Fruit fly (Drosophila melanogaster) whole organism, wandering third instar larva: ENCODE measurements around the gene Prp4k.

Source experiments
- Abd-B ChIP-seq: fragments of >200 bp; optimal IDR thresholded peaks from 2 replicates; lab custom pipeline; 2017; ENCODE audit warnings: missing biosample characterization, missing genetic modification characterization
- CG32264 ChIP-seq: fragments of 200-800 bp; sonication (Bioruptor generic); optimal IDR thresholded peaks from 2 replicates; lab custom pipeline; 2016; ENCODE audit warnings: missing biosample characterization, missing genetic modification characterization
- CG9705 ChIP-seq: fragments of 200-800 bp; sonication (Bioruptor generic); optimal IDR thresholded peaks from 2 replicates; lab custom pipeline; 2018; ENCODE audit warnings: missing biosample characterization, mild to moderate bottlenecking, missing genetic modification characterization
- Dfd ChIP-seq: fragments of >200 bp; optimal IDR thresholded peaks from 2 replicates; lab custom pipeline; 2017; ENCODE audit warnings: missing biosample characterization, missing genetic modification characterization
- Dif ChIP-seq: fragments of 200-275, 200-300 bp; sonication (Bioruptor generic); optimal IDR thresholded peaks from 2 replicates; lab custom pipeline; 2018; ENCODE audit warnings: missing biosample characterization, missing genetic modification characterization; ENCODE audit not compliant: partially characterized antibody
- HLH106 ChIP-seq: fragments of 200-800 bp; optimal IDR thresholded peaks from 3 replicates; lab custom pipeline; 2019; ENCODE audit warnings: missing biosample characterization, mild to moderate bottlenecking, missing genetic modification characterization, moderate library complexity
- Hnf4 ChIP-seq: fragments of 200-800 bp; sonication (Bioruptor generic); optimal IDR thresholded peaks from 2 replicates; lab custom pipeline; 2016; ENCODE audit warnings: missing biosample characterization, mild to moderate bottlenecking, missing genetic modification characterization
- Hr78 ChIP-seq: fragments of >200 bp; optimal IDR thresholded peaks from 2 replicates; lab custom pipeline; 2017; ENCODE audit warnings: missing biosample characterization, missing genetic modification characterization
- Hr83 ChIP-seq: fragments of 200-300 bp; sonication (Bioruptor generic); optimal IDR thresholded peaks from 2 replicates; lab custom pipeline; 2016; ENCODE audit warnings: missing biosample characterization, mild to moderate bottlenecking, missing genetic modification characterization, moderate library complexity; ENCODE audit not compliant: poor library complexity, severe bottlenecking
- Rel ChIP-seq, 2 experiments: fragments of 200-800 bp; sonication (Bioruptor generic) in 1 of 2; optimal IDR thresholded peaks; 2 replicates in 1 of 2; 3 replicates in 1 of 2; lab custom pipeline; 2016 to 2019; ENCODE audit warnings: mild to moderate bottlenecking in 2 of 2, missing biosample characterization in 2 of 2, missing genetic modification characterization in 2 of 2, moderate library complexity in 1 of 2
- Sp1 ChIP-seq: fragments of 200-800 bp; sonication (Bioruptor generic); optimal IDR thresholded peaks from 3 replicates; lab custom pipeline; 2019; ENCODE audit warnings: missing biosample characterization, mild to moderate bottlenecking, missing genetic modification characterization, moderate library complexity
- Vsx2 ChIP-seq: fragments of 200-300, 225-300 bp; sonication (Bioruptor generic); optimal IDR thresholded peaks from 2 replicates; lab custom pipeline; 2018; ENCODE audit warnings: missing biosample characterization, missing genetic modification characterization; ENCODE audit not compliant: partially characterized antibody
- br ChIP-seq: fragments of 200-800 bp; sonication (Bioruptor generic); optimal IDR thresholded peaks from 2 replicates; lab custom pipeline; 2016; ENCODE audit warnings: missing biosample characterization, missing genetic modification characterization
- brk ChIP-seq: fragments of 200-800 bp; sonication (Bioruptor generic); optimal IDR thresholded peaks from 2 replicates; lab custom pipeline; 2016; ENCODE audit warnings: missing biosample characterization, mild to moderate bottlenecking, missing genetic modification characterization
- dl ChIP-seq, 2 experiments: fragments of 175-275, 200-275 bp in 1 of 2; fragments of 200-275 bp in 1 of 2; sonication (Bioruptor generic); optimal IDR thresholded peaks; lab custom pipeline; 2018; ENCODE audit warnings: mild to moderate bottlenecking in 2 of 2, missing biosample characterization in 2 of 2, missing genetic modification characterization in 2 of 2, moderate library complexity in 2 of 2; ENCODE audit not compliant: partially characterized antibody in 2 of 2, insufficient read depth in 1 of 2
- dmrt93B ChIP-seq: fragments of 200-800 bp; sonication (Bioruptor generic); optimal IDR thresholded peaks from 2 replicates; lab custom pipeline; 2018; ENCODE audit warnings: missing biosample characterization, mild to moderate bottlenecking, missing genetic modification characterization
- dsf ChIP-seq: sonication (Bioruptor generic); optimal IDR thresholded peaks from 2 replicates; lab custom pipeline; 2016; ENCODE audit warnings: missing biosample characterization, missing genetic modification characterization, borderline replicate concordance
- foxo ChIP-seq, 2 experiments: fragments of 200-800 bp; sonication (Bioruptor generic); optimal IDR thresholded peaks; 2 replicates in 1 of 2; 3 replicates in 1 of 2; lab custom pipeline; 2016 to 2017; ENCODE audit warnings: missing biosample characterization in 2 of 2, missing genetic modification characterization in 2 of 2
- jim ChIP-seq: fragments of 175-275, 200-325 bp; sonication (Bioruptor generic); optimal IDR thresholded peaks from 2 replicates; lab custom pipeline; 2016; ENCODE audit warnings: missing biosample characterization, mild to moderate bottlenecking, missing genetic modification characterization
- lola ChIP-seq: fragments of >200 bp; optimal IDR thresholded peaks from 2 replicates; lab custom pipeline; 2017; ENCODE audit warnings: missing biosample characterization, missing genetic modification characterization
- pan ChIP-seq: fragments of >200 bp; optimal IDR thresholded peaks from 2 replicates; lab custom pipeline; 2017
- psq ChIP-seq: fragments of 200-800 bp; sonication (Bioruptor generic); optimal IDR thresholded peaks from 3 replicates; lab custom pipeline; 2017; ENCODE audit warnings: missing biosample characterization, mild to moderate bottlenecking, missing genetic modification characterization, moderate library complexity
- rgr ChIP-seq: fragments of 200-800 bp; sonication (Bioruptor generic); optimal IDR thresholded peaks from 3 replicates; lab custom pipeline; 2016; ENCODE audit warnings: missing biosample characterization, mild to moderate bottlenecking, missing genetic modification characterization
- sage ChIP-seq: fragments of 200-800 bp; sonication (Bioruptor generic); optimal IDR thresholded peaks from 2 replicates; lab custom pipeline; 2016; ENCODE audit warnings: missing biosample characterization, mild to moderate bottlenecking, missing genetic modification characterization
- sv ChIP-seq: fragments of 200-800 bp; sonication (Bioruptor generic); optimal IDR thresholded peaks from 3 replicates; lab custom pipeline; 2016; ENCODE audit warnings: missing biosample characterization, missing genetic modification characterization
- tai ChIP-seq: sonication (Bioruptor generic); optimal IDR thresholded peaks from 2 replicates; lab custom pipeline; 2016; ENCODE audit warnings: missing biosample characterization, missing genetic modification characterization
- usp ChIP-seq: fragments of >200 bp; optimal IDR thresholded peaks from 2 replicates; lab custom pipeline; 2017; ENCODE audit warnings: missing biosample characterization, missing genetic modification characterization
- woc ChIP-seq: sonication (Bioruptor generic); optimal IDR thresholded peaks from 2 replicates; lab custom pipeline; 2016; ENCODE audit warnings: missing biosample characterization, mild to moderate bottlenecking, missing genetic modification characterization

Gene Prp4k

dm6 chr3L:234337-234736 lies 23.1 kb upstream of the Prp4k start:
- TF ChIP-seq tai (GFP tag; lab: Kevin White, UChicago) (no peak), sv (GFP tag; lab: Kevin White, UChicago) (no peak), CG9705 (GFP tag; lab: Kevin White, UChicago) (no peak), dl (GFP tag; optimal IDR thresholded peaks at IDR 0.05; lab: Kevin White, UChicago; ENCODE audit: insufficient read depth in 1 of 2, partially characterized antibody in 2 of 2) (no peak), sage (GFP tag; lab: Kevin White, UChicago) (no peak), Dfd (GFP tag; lab: Kevin White, UChicago) (no peak), dmrt93B (GFP tag; lab: Kevin White, UChicago) (no peak), dsf (GFP tag; lab: Kevin White, UChicago) (no peak), Abd-B (GFP tag; lab: Kevin White, UChicago) (no peak), Sp1 (GFP tag; lab: Kevin White, UChicago) (no peak), Hr83 (GFP tag; lab: Kevin White, UChicago) (no peak), rgr (GFP tag; lab: Kevin White, UChicago) (no peak), lola (GFP tag; lab: Kevin White, UChicago) (no peak), Dif (GFP tag; lab: Kevin White, UChicago) (no peak), br (GFP tag; lab: Kevin White, UChicago) (no peak), woc (GFP tag; lab: Kevin White, UChicago) (no peak), foxo (GFP tag; optimal IDR thresholded peaks at IDR 0.05; lab: Kevin White, UChicago) (no peak), pan (lab: Kevin White, UChicago) (no peak)

dm6 chr3L:233251-233650 lies 22.0 kb upstream of the Prp4k start, which contains the start of gene CG34453:
Gene CG34453, minus strand, starts transcription at chr3L:233351.
- no peak for TF ChIP-seq rgr (GFP tag; lab: Kevin White, UChicago)
- no peak for TF ChIP-seq jim (GFP tag; lab: Kevin White, UChicago)
- no peak for TF ChIP-seq usp
- TF ChIP-seq dl (GFP tag; optimal IDR thresholded peaks at IDR 0.05; lab: Kevin White, UChicago; ENCODE audit: insufficient read depth in 1 of 2, partially characterized antibody in 2 of 2) = no peak
- TF ChIP-seq Hr78 (GFP tag; lab: Kevin White, UChicago) = no peak
- no peak for TF ChIP-seq dsf (GFP tag; lab: Kevin White, UChicago)
- no peak for TF ChIP-seq CG9705 (GFP tag; lab: Kevin White, UChicago)
- TF ChIP-seq psq (GFP tag; lab: Kevin White, UChicago) = no peak

- no peak for TF ChIP-seq Hnf4 (GFP tag; lab: Kevin White, UChicago)
- no peak for TF ChIP-seq pan (lab: Kevin White, UChicago)
- TF ChIP-seq HLH106 (tag; lab: Kevin White, UChicago) = no peak
- TF ChIP-seq woc (GFP tag; lab: Kevin White, UChicago) = no peak
- TF ChIP-seq, all 38 proteins: peak for 0
Measured at dm6 chr3L:232267-232666, 21.0 kb upstream of the Prp4k start, which contains the start of gene CG34454. Gene CG34454, minus strand, starts transcription at chr3L:232350.

- TF ChIP-seq sage (GFP tag; lab: Kevin White, UChicago) = peak; percentile 0
- no peak for TF ChIP-seq brk (GFP tag; lab: Kevin White, UChicago)
- TF ChIP-seq Rel (GFP tag; optimal IDR thresholded peaks at IDR 0.05; lab: Kevin White, UChicago) = no peak
- TF ChIP-seq Rel (tag; optimal IDR thresholded peaks at IDR 0.05; lab: Kevin White, UChicago) = peak; percentile 67
Measured at dm6 chr3L:231504-231903, 20.2 kb upstream of the Prp4k start, which contains the start of gene CG42846. Gene CG42846, minus strand, starts transcription at chr3L:231604.

- TF ChIP-seq Hr83 (GFP tag; lab: Kevin White, UChicago) (peak; percentile 7), lola (GFP tag; lab: Kevin White, UChicago) (no peak), sage (GFP tag; lab: Kevin White, UChicago) (peak; percentile 39), woc (GFP tag; lab: Kevin White, UChicago) (peak; percentile 14), brk (GFP tag; lab: Kevin White, UChicago) (peak; percentile 30), CG32264 (GFP tag; lab: Kevin White, UChicago) (peak; percentile 18), dl (GFP tag; optimal IDR thresholded peaks at IDR 0.05; lab: Kevin White, UChicago; ENCODE audit: insufficient read depth in 1 of 2, partially characterized antibody in 2 of 2) (no peak), sv (GFP tag; lab: Kevin White, UChicago) (no peak), Vsx2 (GFP tag; lab: Kevin White, UChicago) (no peak)
Measured at dm6 chr3L:225120-225519, 13.9 kb upstream of the Prp4k start.
